Worm (Caenorhabditis elegans) whole organism, dauer: ENCODE results near the gene Y51A2B.2.

Experiments used
- unc-62 ChIP-seq: sonication (generic microtip); optimal IDR thresholded peaks from 2 replicates; lab custom pipeline; 2017; ENCODE audit warnings: missing biosample characterization, missing genetic modification reagents, missing genetic modification characterization

Y51A2B.2 gene

ce11 chrV:18426280-18426679 lies 52.0 kb downstream of the Y51A2B.2 start, which contains the start of gene srw-83:
srw-83 (plus strand) TSS chrV:18426580.
- TF ChIP-seq unc-62 (GFP tag; lab: Kevin White, UChicago) = no peak
